Worm (Caenorhabditis elegans) whole organism, L1 larva: ENCODE results near the gene fbxa-160.

Source experiments
- alr-1 ChIP-seq: fragments of 200-800 bp; sonication (Bioruptor generic); optimal IDR thresholded peaks from 2 replicates; lab custom pipeline; 2018; ENCODE audit warnings: borderline replicate concordance, mild to moderate bottlenecking, missing genetic modification characterization, missing compliant biosample characterization
- dpl-1 ChIP-seq, 3 experiments: fragments of 150-350 bp in 2 of 3; sonication (generic microtip) in 1 of 3; optimal IDR thresholded peaks; 2 replicates each; lab custom pipeline; 2014 to 2017; ENCODE audit warnings: missing biosample characterization in 3 of 3, missing genetic modification characterization in 3 of 3, missing genetic modification reagents in 3 of 3
- dsc-1 ChIP-seq: sonication (generic microtip); optimal IDR thresholded peaks from 2 replicates; lab custom pipeline; 2016; ENCODE audit warnings: mild to moderate bottlenecking, missing genetic modification characterization, missing compliant biosample characterization
- efl-1 ChIP-seq, 4 experiments: fragments of 150-350 bp; optimal IDR thresholded peaks in 3 of 4; peaks in 1 of 4; 1 replicate in 1 of 4; 2 replicates in 3 of 4; lab custom pipeline; 2014; ENCODE audit warnings: missing biosample characterization in 2 of 4, missing genetic modification characterization in 2 of 4, missing genetic modification reagents in 2 of 4
- efl-3 ChIP-seq: fragments of 200-800 bp; sonication (Bioruptor generic); optimal IDR thresholded peaks from 2 replicates; lab custom pipeline; 2018; ENCODE audit warnings: mild to moderate bottlenecking, missing genetic modification characterization, missing compliant biosample characterization
- egl-13 ChIP-seq: sonication (generic microtip); optimal IDR thresholded peaks from 2 replicates; lab custom pipeline; 2016; ENCODE audit warnings: missing genotype, missing genetic modification reagents, missing genetic modification characterization, missing compliant biosample characterization
- elt-2 ChIP-seq: sonication (generic microtip); optimal IDR thresholded peaks from 2 replicates; lab custom pipeline; 2016; ENCODE audit warnings: missing genetic modification characterization, mild to moderate bottlenecking, inconsistent platforms, missing compliant biosample characterization, missing genetic modification reagents
- elt-3 ChIP-seq, 6 experiments: fragments of 150-350 bp in 1 of 6; sonication (generic microtip); optimal IDR thresholded peaks; 2 replicates each; lab custom pipeline; 2017 to 2018; ENCODE audit warnings: missing biosample characterization in 6 of 6, missing genetic modification characterization in 6 of 6, inconsistent platforms in 1 of 6
- fkh-10 ChIP-seq: sonication (generic microtip); optimal IDR thresholded peaks from 2 replicates; lab custom pipeline; 2017; ENCODE audit warnings: missing biosample characterization, missing genetic modification reagents, missing genetic modification characterization
- fos-1 ChIP-seq: fragments of 150-350 bp; optimal IDR thresholded peaks from 2 replicates; lab custom pipeline; 2014; ENCODE audit warnings: missing biosample characterization, missing genetic modification characterization
- grh-1 ChIP-seq: fragments of 200-800 bp; sonication (Bioruptor generic); IDR thresholded peaks from 2 replicates; pipeline ENCODE4 v1.3.6; 2022; ENCODE audit warnings: missing genetic modification reagents, missing genetic modification characterization, missing compliant biosample characterization
- hlh-4 ChIP-seq: sonication (generic microtip); optimal IDR thresholded peaks from 2 replicates; lab custom pipeline; 2016; ENCODE audit warnings: mild to moderate bottlenecking, missing genetic modification characterization, missing compliant biosample characterization
- isw-1 ChIP-seq: fragments of 200-800 bp; sonication (Bioruptor generic); IDR thresholded peaks from 2 replicates; pipeline ENCODE4 v1.3.6; 2022; ENCODE audit warnings: missing genetic modification characterization, missing compliant biosample characterization
- jun-1 ChIP-seq: fragments of 150-350 bp; optimal IDR thresholded peaks from 2 replicates; lab custom pipeline; 2014; ENCODE audit warnings: missing biosample characterization, missing genetic modification reagents, missing genetic modification characterization
- lin-35 ChIP-seq, 2 experiments: fragments of 150-350 bp; optimal IDR thresholded peaks; 2 replicates each; lab custom pipeline; 2014; ENCODE audit warnings: missing biosample characterization in 2 of 2, missing genetic modification characterization in 2 of 2, missing genetic modification reagents in 2 of 2
- mab-9 ChIP-seq: fragments of 200-800 bp; sonication (Bioruptor generic); IDR thresholded peaks from 2 replicates; pipeline ENCODE4 v1.3.6; 2022; ENCODE audit warnings: missing genetic modification reagents, missing genetic modification characterization, missing compliant biosample characterization
- nhr-20 ChIP-seq: sonication (generic microtip); optimal IDR thresholded peaks from 2 replicates; lab custom pipeline; 2016; ENCODE audit warnings: mild to moderate bottlenecking, missing genetic modification characterization, missing compliant biosample characterization
- nhr-76 ChIP-seq: sonication (generic microtip); optimal IDR thresholded peaks from 2 replicates; lab custom pipeline; 2017; ENCODE audit warnings: missing biosample characterization, missing genetic modification characterization
- nhr-77 ChIP-seq: fragments of 150-350 bp; optimal IDR thresholded peaks from 2 replicates; lab custom pipeline; 2014; ENCODE audit warnings: missing biosample characterization, missing genetic modification characterization
- pag-3 ChIP-seq: sonication (generic microtip); optimal IDR thresholded peaks from 2 replicates; lab custom pipeline; 2017; ENCODE audit warnings: missing genetic modification characterization, mild to moderate bottlenecking, missing compliant biosample characterization, antibody characterized with exemption, borderline replicate concordance; ENCODE audit not compliant: insufficient read depth
- snu-23 ChIP-seq: sonication (generic microtip); optimal IDR thresholded peaks from 2 replicates; lab custom pipeline; 2016; ENCODE audit warnings: missing genetic modification characterization, missing compliant biosample characterization
- tbx-2 ChIP-seq: sonication (generic microtip); optimal IDR thresholded peaks from 2 replicates; lab custom pipeline; 2016; ENCODE audit warnings: missing genetic modification characterization, missing compliant biosample characterization
- unc-130 ChIP-seq: fragments of 150-350 bp; optimal IDR thresholded peaks from 2 replicates; lab custom pipeline; 2017; ENCODE audit warnings: missing biosample characterization, missing genetic modification characterization, inconsistent platforms
- xbp-1 ChIP-seq: sonication (generic microtip); optimal IDR thresholded peaks from 2 replicates; lab custom pipeline; 2016; ENCODE audit warnings: missing genetic modification characterization, missing compliant biosample characterization
- zag-1 ChIP-seq: fragments of 150-350 bp; optimal IDR thresholded peaks from 2 replicates; lab custom pipeline; 2014; ENCODE audit warnings: missing biosample characterization, missing genetic modification characterization
- ztf-4 ChIP-seq: fragments of 150-350 bp; optimal IDR thresholded peaks from 2 replicates; lab custom pipeline; 2014; ENCODE audit warnings: missing biosample characterization, missing genetic modification characterization

Gene fbxa-160

ce11 chrII:1576772-1577171 lies 47.7 kb downstream of the fbxa-160 start:
- no peak for TF ChIP-seq tbx-2
- TF ChIP-seq elt-3 (tag; optimal IDR thresholded peaks at IDR 0.05; lab: Kevin White, UChicago): no peak
- TF ChIP-seq lin-35 (GFP tag; optimal IDR thresholded peaks at IDR 0.05; lab: Kevin White, UChicago): peak in 1 of 2 experiments; percentile 29
- TF ChIP-seq efl-1 (optimal IDR thresholded peaks at IDR 0.05; lab: Kevin White, UChicago): no peak
- TF ChIP-seq efl-1 (GFP tag; optimal IDR thresholded peaks at IDR 0.05 in 1 of 2; lab: Kevin White, UChicago): peak in 1 of 2 experiments; percentile 16
- no peak for TF ChIP-seq fkh-10 (GFP tag; lab: Kevin White, UChicago)
- TF ChIP-seq elt-2 (tag; lab: Kevin White, UChicago): peak; percentile 73
- TF ChIP-seq jun-1: peak; percentile 12

- TF ChIP-seq ztf-4 (tag; lab: Kevin White, UChicago): no peak
- TF ChIP-seq zag-1 (tag; lab: Kevin White, UChicago): no peak
- no peak for TF ChIP-seq nhr-76 (tag; lab: Kevin White, UChicago)
- no peak for TF ChIP-seq snu-23 (GFP tag; lab: Kevin White, UChicago)
- no peak for TF ChIP-seq hlh-4 (tag; lab: Kevin White, UChicago)
- no peak for TF ChIP-seq nhr-77 (tag; lab: Kevin White, UChicago)
- TF ChIP-seq efl-3 (GFP tag; lab: Kevin White, UChicago): no peak
- no peak for TF ChIP-seq grh-1 (GFP tag; lab: Robert Waterston, UW)
- TF ChIP-seq mab-9: no peak
- TF ChIP-seq fos-1 (tag; lab: Kevin White, UChicago): no peak
- no peak for TF ChIP-seq xbp-1 (tag; lab: Kevin White, UChicago)
- TF ChIP-seq egl-13 (tag; lab: Kevin White, UChicago): no peak
- TF ChIP-seq nhr-20: no peak
- TF ChIP-seq alr-1: no peak
- TF ChIP-seq isw-1 (GFP tag; lab: Robert Waterston, UW): no peak
- no peak for TF ChIP-seq unc-130 (tag; lab: Kevin White, UChicago)
- no peak for TF ChIP-seq dpl-1 (GFP tag; optimal IDR thresholded peaks at IDR 0.05; lab: Kevin White, UChicago)
- TF ChIP-seq pag-3 (tag; lab: Kevin White, UChicago): no peak
- TF ChIP-seq dsc-1: no peak
- TF ChIP-seq, all 84 proteins: peak for 0
Observed at ce11 chrII:1576030-1576429, 48.4 kb downstream of the fbxa-160 start, which contains the start of gene K05F6.10. Gene K05F6.10 (minus strand): TSS chrII:1576130.
